Fruit fly (Drosophila melanogaster) whole organism, embryonic: Measurements from ENCODE around the gene cerv.

Experiments used
- Ada2b ChIP-seq: fragments of 200-800 bp; sonication (Bioruptor generic); IDR thresholded peaks from 2 replicates; pipeline ENCODE4 v1.3.6; 2022; ENCODE audit warnings: missing biosample characterization, missing genetic modification characterization
- Atf6 ChIP-seq: fragments of 200-800 bp; sonication (Bioruptor generic); IDR thresholded peaks from 2 replicates; pipeline ENCODE4 v1.3.6; 2022; ENCODE audit warnings: missing biosample characterization, missing genetic modification characterization
- CG13287 ChIP-seq: fragments of 200-800 bp; sonication (Bioruptor generic); IDR thresholded peaks from 2 replicates; pipeline ENCODE4 v1.3.6; 2022; ENCODE audit warnings: missing biosample characterization, missing genetic modification characterization; ENCODE audit not compliant: partially characterized antibody
- CG16813 ChIP-seq: fragments of 200-800 bp; sonication (Bioruptor generic); IDR thresholded peaks from 3 replicates; pipeline ENCODE4 v1.3.6; 2022; ENCODE audit warnings: missing biosample characterization, missing genetic modification characterization; ENCODE audit not compliant: partially characterized antibody
- CG17568 ChIP-seq: fragments of 200-800 bp; sonication (Bioruptor generic); optimal IDR thresholded peaks from 2 replicates; lab custom pipeline; 2018; ENCODE audit warnings: missing biosample characterization, mild to moderate bottlenecking, missing genetic modification characterization, moderate library complexity
- CG18619 ChIP-seq: fragments of 200-800 bp; sonication (Bioruptor generic); optimal IDR thresholded peaks from 3 replicates; lab custom pipeline; 2017; ENCODE audit warnings: missing biosample characterization, mild to moderate bottlenecking, missing genetic modification characterization
- CG2129 ChIP-seq: fragments of 200-800 bp; sonication (Bioruptor generic); IDR thresholded peaks from 2 replicates; pipeline ENCODE4 v1.3.6; 2022; ENCODE audit warnings: missing biosample characterization, missing genetic modification characterization; ENCODE audit not compliant: partially characterized antibody
- CG2199 ChIP-seq: fragments of 200-800 bp; sonication (Bioruptor generic); IDR thresholded peaks from 3 replicates; pipeline ENCODE4 v1.3.6; 2022; ENCODE audit warnings: missing biosample characterization, missing genetic modification characterization
- CG2875 ChIP-seq: fragments of 200-800 bp; sonication (Bioruptor generic); optimal IDR thresholded peaks from 2 replicates; lab custom pipeline; 2017; ENCODE audit warnings: missing biosample characterization, mild to moderate bottlenecking, missing genetic modification characterization, missing genetic modification reagents
- CG30020 ChIP-seq: fragments of 200-800 bp; optimal IDR thresholded peaks from 2 replicates; lab custom pipeline; 2019; ENCODE audit warnings: missing biosample characterization, mild to moderate bottlenecking, missing genetic modification characterization, moderate library complexity
- CG31388 ChIP-seq: fragments of 200-800 bp; sonication (Bioruptor generic); optimal IDR thresholded peaks from 2 replicates; lab custom pipeline; 2016; ENCODE audit warnings: missing biosample characterization, missing genetic modification characterization
- CG32772 ChIP-seq: fragments of 200-800 bp; sonication (Bioruptor generic); IDR thresholded peaks from 2 replicates; pipeline ENCODE4 v1.3.6; 2022; ENCODE audit warnings: missing biosample characterization, missing genetic modification characterization
- CG34224 ChIP-seq: fragments of 200-800 bp; sonication (Bioruptor generic); IDR thresholded peaks from 3 replicates; pipeline ENCODE4 v1.3.6; 2022; ENCODE audit warnings: missing biosample characterization, missing genetic modification characterization; ENCODE audit not compliant: partially characterized antibody
- CG3838 ChIP-seq: fragments of 200-800 bp; sonication (Bioruptor generic); optimal IDR thresholded peaks from 3 replicates; lab custom pipeline; 2016; ENCODE audit warnings: missing biosample characterization, missing genetic modification characterization
- CG4404 ChIP-seq: fragments of 200-800 bp; sonication (Bioruptor generic); IDR thresholded peaks from 2 replicates; pipeline ENCODE4 v1.3.6; 2022; ENCODE audit warnings: missing biosample characterization, missing genetic modification characterization
- CG4617 ChIP-seq: fragments of 200-800 bp; sonication (Bioruptor generic); optimal IDR thresholded peaks from 3 replicates; lab custom pipeline; 2016; ENCODE audit warnings: missing biosample characterization, missing genetic modification characterization, borderline replicate concordance
- CG6254 ChIP-seq: fragments of 200-800 bp; sonication (Bioruptor generic); optimal IDR thresholded peaks from 3 replicates; lab custom pipeline; 2017; ENCODE audit warnings: mild to moderate bottlenecking, missing biosample characterization, missing genetic modification reagents, missing genetic modification characterization
- CG6854 ChIP-seq: fragments of 200-800 bp; sonication (Bioruptor generic); optimal IDR thresholded peaks from 3 replicates; lab custom pipeline; 2017; ENCODE audit warnings: missing biosample characterization, mild to moderate bottlenecking, missing genetic modification characterization
- CG8089 ChIP-seq: fragments of 200-800 bp; sonication (Bioruptor generic); optimal IDR thresholded peaks from 3 replicates; lab custom pipeline; 2016; ENCODE audit warnings: missing biosample characterization, missing genetic modification characterization
- CG8290 ChIP-seq, 3 experiments: fragments of 200-800 bp; sonication (Bioruptor generic); optimal IDR thresholded peaks; 2 replicates each; lab custom pipeline; 2016 to 2019; ENCODE audit warnings: missing biosample characterization in 3 of 3, missing genetic modification characterization in 3 of 3, mild to moderate bottlenecking in 2 of 3, moderate library complexity in 1 of 3
- CG8359 ChIP-seq: fragments of 200-800 bp; sonication (Bioruptor generic); optimal IDR thresholded peaks from 2 replicates; lab custom pipeline; 2017; ENCODE audit warnings: missing biosample characterization, mild to moderate bottlenecking, missing genetic modification characterization, borderline replicate concordance
- Dad ChIP-seq: fragments of 200-800 bp; sonication (Bioruptor generic); optimal IDR thresholded peaks from 3 replicates; lab custom pipeline; 2016; ENCODE audit warnings: missing biosample characterization, missing genetic modification characterization
- Dip2 ChIP-seq: fragments of 200-800 bp; sonication (Bioruptor generic); IDR thresholded peaks from 2 replicates; pipeline ENCODE4 v1.3.6; 2022; ENCODE audit warnings: missing biosample characterization, missing genetic modification characterization
- Eip74EF ChIP-seq, 2 experiments: fragments of 200-800 bp in 1 of 2; fragments of >200 bp in 1 of 2; sonication (Bioruptor generic) in 1 of 2; optimal IDR thresholded peaks; 2 replicates each; lab custom pipeline; 2017 to 2019; ENCODE audit warnings: missing biosample characterization in 2 of 2, missing genetic modification characterization in 2 of 2, mild to moderate bottlenecking in 1 of 2, moderate library complexity in 1 of 2
- Gug ChIP-seq: fragments of 200-800 bp; sonication (Bioruptor generic); IDR thresholded peaks from 4 replicates; pipeline ENCODE4 v1.3.6; 2022; ENCODE audit warnings: missing biosample characterization, missing genetic modification characterization
- H2.0 ChIP-seq: fragments of 200-800 bp; sonication (Bioruptor generic); IDR thresholded peaks from 2 replicates; pipeline ENCODE4 v1.3.6; 2022; ENCODE audit warnings: missing biosample characterization, missing genetic modification characterization
- HHEX ChIP-seq: fragments of 200-800 bp; sonication (Bioruptor generic); optimal IDR thresholded peaks from 3 replicates; lab custom pipeline; 2017; ENCODE audit warnings: missing biosample characterization, mild to moderate bottlenecking, missing genetic modification characterization, missing genetic modification reagents
- HLH54F ChIP-seq: fragments of 200-800 bp; sonication (Bioruptor generic); optimal IDR thresholded peaks from 3 replicates; lab custom pipeline; 2016; ENCODE audit warnings: missing biosample characterization, missing genetic modification characterization
- PHDP ChIP-seq: fragments of 200-800 bp; sonication (Bioruptor generic); optimal IDR thresholded peaks from 3 replicates; lab custom pipeline; 2018; ENCODE audit warnings: missing biosample characterization, mild to moderate bottlenecking, missing genetic modification characterization, moderate library complexity
- Spps ChIP-seq: fragments of 200-800 bp; sonication (Bioruptor generic); optimal IDR thresholded peaks from 2 replicates; lab custom pipeline; 2018; ENCODE audit warnings: missing biosample characterization, mild to moderate bottlenecking, missing genetic modification characterization
- Trl ChIP-seq, 3 experiments: fragments of >200 bp in 2 of 3; fragments of 200-800 bp in 1 of 3; sonication (Bioruptor generic) in 1 of 3; optimal IDR thresholded peaks; 2 replicates in 1 of 3; 3 replicates in 2 of 3; lab custom pipeline; 2016 to 2017; ENCODE audit warnings: missing biosample characterization in 1 of 3, missing genetic modification characterization in 1 of 3
- Vsx1 ChIP-seq: fragments of 200-800 bp; sonication (Bioruptor generic); optimal IDR thresholded peaks from 2 replicates; lab custom pipeline; 2017; ENCODE audit warnings: missing biosample characterization, mild to moderate bottlenecking, missing genetic modification characterization, missing genetic modification reagents
- cad ChIP-seq: fragments of >200 bp; optimal IDR thresholded peaks from 2 replicates; lab custom pipeline; 2017; ENCODE audit warnings: missing biosample characterization, missing genetic modification characterization
- chm ChIP-seq: fragments of 200-800 bp; sonication (Bioruptor generic); IDR thresholded peaks from 2 replicates; pipeline ENCODE4 v1.3.6; 2022; ENCODE audit warnings: missing biosample characterization, missing genetic modification characterization
- crp ChIP-seq, 2 experiments: fragments of 200-800 bp; sonication (Bioruptor generic); optimal IDR thresholded peaks; 2 replicates in 1 of 2; 3 replicates in 1 of 2; lab custom pipeline; 2017; ENCODE audit warnings: missing biosample characterization in 2 of 2, missing genetic modification characterization in 2 of 2, mild to moderate bottlenecking in 1 of 2, moderate library complexity in 1 of 2
- gem ChIP-seq: fragments of 200-800 bp; sonication (Bioruptor generic); optimal IDR thresholded peaks from 2 replicates; lab custom pipeline; 2019; ENCODE audit warnings: missing biosample characterization, mild to moderate bottlenecking, missing genetic modification characterization, moderate library complexity
- grn ChIP-seq: fragments of 200-800 bp; sonication (Bioruptor generic); optimal IDR thresholded peaks from 3 replicates; lab custom pipeline; 2017; ENCODE audit warnings: missing biosample characterization, missing genetic modification characterization
- hth ChIP-seq: fragments of >200 bp; optimal IDR thresholded peaks from 2 replicates; lab custom pipeline; 2017; ENCODE audit warnings: inconsistent platforms
- insv ChIP-seq, 2 experiments: fragments of 200-800 bp; sonication (Bioruptor generic); optimal IDR thresholded peaks; 3 replicates each; lab custom pipeline; 2016 to 2018; ENCODE audit warnings: missing biosample characterization in 2 of 2, missing genetic modification characterization in 2 of 2
- jigr1 ChIP-seq: fragments of 200-800 bp; sonication (Bioruptor generic); IDR thresholded peaks from 3 replicates; pipeline ENCODE4 v1.3.6; 2022; ENCODE audit warnings: missing biosample characterization, missing genetic modification characterization
- mirr ChIP-seq: fragments of 200-800 bp; sonication (Bioruptor generic); optimal IDR thresholded peaks from 3 replicates; lab custom pipeline; 2018; ENCODE audit warnings: missing biosample characterization, mild to moderate bottlenecking, missing genetic modification characterization
- nmo ChIP-seq: fragments of 200-800 bp; sonication (Bioruptor generic); optimal IDR thresholded peaks from 2 replicates; lab custom pipeline; 2018; ENCODE audit warnings: missing biosample characterization, mild to moderate bottlenecking, missing genetic modification characterization, moderate library complexity
- onecut ChIP-seq: fragments of 200-800 bp; sonication (Bioruptor generic); IDR thresholded peaks from 2 replicates; pipeline ENCODE4 v1.3.6; 2022; ENCODE audit warnings: missing biosample characterization, missing genetic modification characterization
- ranshi ChIP-seq: fragments of 200-800 bp; sonication (Bioruptor generic); IDR thresholded peaks from 2 replicates; pipeline ENCODE4 v1.3.6; 2022; ENCODE audit warnings: missing biosample characterization, missing genetic modification characterization
- sc ChIP-seq, 3 experiments: fragments of >200 bp in 2 of 3; fragments of 200-800 bp in 1 of 3; sonication (Bioruptor generic) in 1 of 3; optimal IDR thresholded peaks; 2 replicates in 2 of 3; 3 replicates in 1 of 3; lab custom pipeline; 2017; ENCODE audit warnings: mild to moderate bottlenecking in 1 of 3, missing biosample characterization in 1 of 3, missing genetic modification characterization in 1 of 3, missing genetic modification reagents in 1 of 3
- tgo ChIP-seq: fragments of 200-800 bp; sonication (Bioruptor generic); IDR thresholded peaks from 3 replicates; pipeline ENCODE4 v1.3.6; 2022; ENCODE audit warnings: missing biosample characterization, missing genetic modification characterization
- tll ChIP-seq, 2 experiments: fragments of 200-800 bp in 1 of 2; fragments of >200 bp in 1 of 2; sonication (Bioruptor generic) in 1 of 2; optimal IDR thresholded peaks; 2 replicates each; lab custom pipeline; 2017 to 2019; ENCODE audit warnings: missing biosample characterization in 2 of 2, missing genetic modification characterization in 2 of 2, mild to moderate bottlenecking in 1 of 2, moderate library complexity in 1 of 2
- vvl ChIP-seq: fragments of 200-800 bp; sonication (Bioruptor generic); IDR thresholded peaks from 2 replicates; pipeline ENCODE4 v1.3.6; 2022; ENCODE audit warnings: missing biosample characterization, missing genetic modification characterization

The cerv gene

DNA sequence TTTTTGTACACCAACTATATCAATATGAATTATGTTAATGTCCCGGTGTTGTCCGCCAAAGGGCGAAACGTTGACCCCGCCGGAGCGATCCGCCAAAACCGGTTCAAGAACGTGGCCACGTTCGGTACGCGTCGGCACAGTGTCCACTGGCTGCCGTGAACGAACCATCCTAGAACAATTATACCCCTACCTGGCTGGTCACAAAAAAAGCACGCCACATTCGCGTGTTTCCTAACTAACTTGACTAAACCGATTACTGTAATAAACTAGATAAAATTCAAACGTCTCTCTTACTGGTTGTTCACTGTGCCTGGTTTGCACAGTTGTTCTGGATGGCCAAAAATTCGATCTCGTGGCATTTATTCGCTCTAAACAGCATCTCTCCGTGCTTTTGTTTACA lies 1.6 kb upstream of the cerv start (continued):
- TF ChIP-seq Atf6 (GFP tag; lab: Robert Waterston, UW) (peak; percentile 94), PHDP (tag; lab: Kevin White, UChicago) (peak; percentile 90), CG3838 (GFP tag; lab: Kevin White, UChicago) (peak; percentile 48), CG2875 (GFP tag; lab: Kevin White, UChicago) (peak; percentile 73), CG32772 (peak; percentile 91), nmo (GFP tag; lab: Kevin White, UChicago) (peak; percentile 89), CG17568 (GFP tag; lab: Kevin White, UChicago) (no peak), CG34224 (GFP tag; lab: Robert Waterston, UW) (no peak), insv (GFP tag; optimal IDR thresholded peaks at IDR 0.05; lab: Kevin White, UChicago) (peak in 1 of 2 experiments; percentile 51), CG16813 (no peak), CG18619 (GFP tag; lab: Kevin White, UChicago) (peak; percentile 89), ranshi (peak; percentile 93), HHEX (GFP tag; lab: Kevin White, UChicago) (peak; percentile 93), chm (GFP tag; lab: Robert Waterston, UW) (peak; percentile 91), CG6854 (GFP tag; lab: Kevin White, UChicago) (peak; percentile 79), CG4404 (peak; percentile 91), HLH54F (GFP tag; lab: Kevin White, UChicago) (peak; percentile 94), CG8089 (GFP tag; lab: Kevin White, UChicago) (peak; percentile 86), grn (GFP tag; lab: Kevin White, UChicago) (no peak), CG8290 (GFP tag; optimal IDR thresholded peaks at IDR 0.05; lab: Kevin White, UChicago) (peak; percentile 74), CG8290 (tag; optimal IDR thresholded peaks at IDR 0.05; lab: Kevin White, UChicago) (peak; percentile 56 to 99), CG31388 (GFP tag; lab: Kevin White, UChicago) (peak; percentile 76), crp (GFP tag; optimal IDR thresholded peaks at IDR 0.05; lab: Kevin White, UChicago) (peak in 1 of 2 experiments; percentile 33), Ada2b (GFP tag; lab: Robert Waterston, UW) (peak; percentile 95), vvl (GFP tag; lab: Robert Waterston, UW) (peak; percentile 95), tgo (GFP tag; lab: Robert Waterston, UW) (peak; percentile 89), tll (GFP tag; optimal IDR thresholded peaks at IDR 0.05; lab: Kevin White, UChicago) (no peak), CG6254 (GFP tag; lab: Kevin White, UChicago) (peak; percentile 82), Vsx1 (GFP tag; lab: Kevin White, UChicago) (no peak), CG2199 (GFP tag; lab: Robert Waterston, UW) (no peak), Dad (GFP tag; lab: Kevin White, UChicago) (peak; percentile 92), mirr (GFP tag; lab: Kevin White, UChicago) (peak; percentile 90), H2.0 (peak; percentile 89), Spps (tag; lab: Kevin White, UChicago) (peak; percentile 68), CG13287 (GFP tag; lab: Robert Waterston, UW) (no peak), CG4617 (peak; percentile 70), Gug (peak; percentile 95), cad (GFP tag; lab: Kevin White, UChicago) (no peak), CG8359 (peak; percentile 57), hth (no peak), sc (optimal IDR thresholded peaks at IDR 0.05; lab: Kevin White, UChicago) (no peak), sc (GFP tag; optimal IDR thresholded peaks at IDR 0.05; lab: Kevin White, UChicago) (peak; percentile 72), Eip74EF (GFP tag; optimal IDR thresholded peaks at IDR 0.05; lab: Kevin White, UChicago) (peak in 1 of 2 experiments; percentile 77), CG2129 (no peak), onecut (GFP tag; lab: Robert Waterston, UW) (peak; percentile 87), Trl (optimal IDR thresholded peaks at IDR 0.05; lab: Kevin White, UChicago) (no peak), Trl (GFP tag; optimal IDR thresholded peaks at IDR 0.05; lab: Kevin White, UChicago) (peak; percentile 93), Dip2 (GFP tag; lab: Robert Waterston, UW) (no peak; the same call in 1 of the 2 replicates), CG30020 (tag; lab: Kevin White, UChicago) (peak; percentile 60), gem (tag; lab: Kevin White, UChicago) (peak; percentile 91), jigr1 (GFP tag; lab: Robert Waterston, UW) (peak; percentile 73; the same call in 2 of the 3 replicates)
